Worm (Caenorhabditis elegans) whole organism, late embryonic: ENCODE measurements around the gene srw-43.

Experiments
- F13H6.1 ChIP-seq: sonication (generic microtip); optimal IDR thresholded peaks from 2 replicates; lab custom pipeline; 2016; ENCODE audit warnings: missing genetic modification characterization, missing compliant biosample characterization
- K02D7.2 ChIP-seq: sonication (generic microtip); optimal IDR thresholded peaks from 2 replicates; lab custom pipeline; 2017; ENCODE audit warnings: mild to moderate bottlenecking, missing genetic modification characterization, missing compliant biosample characterization
- ceh-31 ChIP-seq: sonication (generic microtip); optimal IDR thresholded peaks from 2 replicates; lab custom pipeline; 2016; ENCODE audit warnings: missing genetic modification characterization, missing compliant biosample characterization
- dve-1 ChIP-seq: sonication (generic microtip); optimal IDR thresholded peaks from 2 replicates; lab custom pipeline; 2017; ENCODE audit warnings: antibody characterized with exemption, mild to moderate bottlenecking, missing genetic modification characterization, missing compliant biosample characterization
- elt-2 ChIP-seq: sonication (generic microtip); optimal IDR thresholded peaks from 2 replicates; lab custom pipeline; 2016; ENCODE audit warnings: missing genetic modification reagents, missing genetic modification characterization, missing compliant biosample characterization
- hlh-30 ChIP-seq: sonication (generic microtip); optimal IDR thresholded peaks from 2 replicates; lab custom pipeline; 2017; ENCODE audit warnings: antibody characterized with exemption, missing genetic modification characterization, missing compliant biosample characterization; ENCODE audit not compliant: insufficient read depth
- pqm-1 ChIP-seq: sonication (generic microtip); optimal IDR thresholded peaks from 2 replicates; lab custom pipeline; 2016; ENCODE audit warnings: missing genetic modification characterization, missing compliant biosample characterization
- unc-3 ChIP-seq, 2 experiments: fragments of 200-800 bp in 1 of 2; sonication (Bioruptor generic) in 1 of 2; sonication (generic microtip) in 1 of 2; conservative IDR thresholded peaks in 1 of 2; optimal IDR thresholded peaks in 1 of 2; 2 replicates each; pipeline versions ENCODE4 v1.3.6 to Lab custom; 2016 to 2022; ENCODE audit warnings: missing compliant biosample characterization in 2 of 2, missing genetic modification characterization in 2 of 2, missing genetic modification reagents in 1 of 2
- unc-42 ChIP-seq: sonication (generic microtip); optimal IDR thresholded peaks from 2 replicates; lab custom pipeline; 2016; ENCODE audit warnings: missing genotype, missing genetic modification characterization, missing compliant biosample characterization
- unc-86 ChIP-seq: sonication (generic microtip); optimal IDR thresholded peaks from 2 replicates; lab custom pipeline; 2016; ENCODE audit warnings: missing genetic modification characterization, missing compliant biosample characterization
- ztf-16 ChIP-seq: sonication (generic microtip); optimal IDR thresholded peaks from 2 replicates; lab custom pipeline; 2017; ENCODE audit warnings: missing genetic modification characterization, missing compliant biosample characterization

DNA sequence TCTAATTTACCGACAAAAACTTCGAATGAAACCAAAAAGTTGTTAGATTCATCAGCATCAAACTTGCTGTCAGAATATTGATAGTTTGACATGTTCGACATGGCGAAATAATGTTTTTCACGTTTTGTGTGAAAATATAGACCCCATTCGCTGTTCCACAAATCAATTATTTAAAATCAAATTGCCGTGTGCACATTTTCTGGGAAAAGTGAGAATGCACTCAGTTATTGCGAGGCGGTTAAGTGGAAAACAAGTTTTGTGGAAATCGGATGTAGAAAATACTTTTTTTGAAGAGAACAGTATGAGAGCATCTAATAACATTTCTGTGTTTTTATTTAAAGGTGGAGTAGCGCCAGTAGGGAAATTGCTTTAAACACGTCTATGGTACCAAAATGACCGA lies 7.9 kb downstream of the srw-43 start, which contains the start of gene srw-42:
- TF ChIP-seq ztf-16 (tag; lab: Kevin White, UChicago), result no peak
- TF ChIP-seq elt-2, result no peak
- no peak for TF ChIP-seq pqm-1 (tag; lab: Kevin White, UChicago)
- no peak for TF ChIP-seq ceh-31 (tag; lab: Kevin White, UChicago)
- no peak for TF ChIP-seq unc-42
- TF ChIP-seq unc-86 (tag; lab: Kevin White, UChicago), result no peak
- TF ChIP-seq unc-3 (GFP tag; conservative IDR thresholded peaks at IDR 0.05; lab: Robert Waterston, UW), result no peak
- TF ChIP-seq unc-3 (tag; optimal IDR thresholded peaks at IDR 0.05; lab: Kevin White, UChicago), result no peak
- no peak for TF ChIP-seq F13H6.1 (tag; lab: Kevin White, UChicago)
- TF ChIP-seq dve-1 (tag; lab: Kevin White, UChicago), result no peak
- no peak for TF ChIP-seq hlh-30 (tag; lab: Kevin White, UChicago)
- no peak for TF ChIP-seq K02D7.2 (tag; lab: Kevin White, UChicago)
